Worm (Caenorhabditis elegans): ENCODE data around the gene inx-10.

DNA sequence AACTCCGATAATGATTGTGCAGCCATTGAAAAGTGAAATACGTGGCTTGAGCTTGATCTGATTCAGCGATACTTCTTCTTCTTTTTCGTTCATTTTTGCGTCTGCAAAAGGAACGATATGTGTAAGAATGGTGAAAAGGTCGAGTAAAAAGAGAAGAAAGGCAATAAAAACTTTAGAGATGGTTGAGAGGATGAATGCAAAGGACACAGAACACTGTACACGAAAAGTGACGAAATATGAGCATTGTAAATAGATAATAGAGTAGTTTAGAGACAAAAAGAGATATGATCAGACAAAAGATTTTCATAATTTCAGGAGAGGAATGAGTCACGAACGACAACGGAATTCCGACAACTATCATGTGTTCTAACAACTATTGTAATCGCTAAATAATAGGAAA lies 39.0 kb upstream of the inx-10 start, which contains the start of gene aat-2:
- TF ChIP-seq hnd-1 (tag; optimal IDR thresholded peaks at IDR 0.05) (no peak), tbx-37 (GFP tag; conservative IDR thresholded peaks at IDR 0.05) (no peak), ceh-36 (tag; optimal IDR thresholded peaks at IDR 0.05) (no peak), hmg-4 (GFP tag; optimal IDR thresholded peaks at IDR 0.05) (no peak), sea-1 (GFP tag; conservative IDR thresholded peaks at IDR 0.05) (no peak), ceh-13 (GFP tag; optimal IDR thresholded peaks at IDR 0.05) (no peak), ama-1 (optimal IDR thresholded peaks at IDR 0.05) (no peak), tbx-11 (GFP tag; IDR thresholded peaks at IDR 0.05) (no peak), hmbx-1 (tag; optimal IDR thresholded peaks at IDR 0.05) (no peak), F13C5.2 (tag; optimal IDR thresholded peaks at IDR 0.05) (no peak), scrt-1 (GFP tag; IDR thresholded peaks at IDR 0.05) (no peak)
